Worm (Caenorhabditis elegans) whole organism, L4/young adult: ENCODE results near the gene H04M03.11.

Experiments
- W03F9.2 ChIP-seq: fragments of 150-350 bp; optimal IDR thresholded peaks from 2 replicates; lab custom pipeline; 2014; ENCODE audit warnings: missing biosample characterization, missing genetic modification characterization
- dao-5 ChIP-seq: sonication (generic microtip); optimal IDR thresholded peaks from 2 replicates; lab custom pipeline; 2016; ENCODE audit warnings: missing genotype, missing genetic modification characterization, moderate library complexity, missing compliant biosample characterization
- him-1 ChIP-seq: sonication (generic microtip); optimal IDR thresholded peaks from 2 replicates; lab custom pipeline; 2016; ENCODE audit warnings: missing genotype, missing genetic modification reagents, missing genetic modification characterization, missing compliant biosample characterization

Gene H04M03.11

ce11 chrIV:5884500-5884899 is at the start of gene H04M03.11:
Gene H04M03.11 (minus strand): TSS chrIV:5884600.
- TF ChIP-seq W03F9.2 = no peak
- TF ChIP-seq dao-5 (tag; lab: Kevin White, UChicago) = no peak
- TF ChIP-seq him-1 (tag; lab: Kevin White, UChicago) = no peak

- TF ChIP-seq him-1 (tag; lab: Kevin White, UChicago) (no peak), dao-5 (tag; lab: Kevin White, UChicago) (no peak), W03F9.2 (no peak)
Measured at ce11 chrIV:5934046-5934445, 49.6 kb upstream of the H04M03.11 start, which contains the start of gene H32C10.1. Gene H32C10.1 (plus strand): TSS chrIV:5934346.

- no peak for TF ChIP-seq dao-5 (tag; lab: Kevin White, UChicago)
- no peak for TF ChIP-seq him-1 (tag; lab: Kevin White, UChicago)
- TF ChIP-seq W03F9.2 = no peak
Measured at ce11 chrIV:5930345-5930744, 45.9 kb upstream of the H04M03.11 start, which contains the start of gene lin-33. Gene lin-33 (plus strand): TSS chrIV:5930645.

- no peak for TF ChIP-seq W03F9.2
- TF ChIP-seq him-1 (tag; lab: Kevin White, UChicago) = no peak
- no peak for TF ChIP-seq dao-5 (tag; lab: Kevin White, UChicago)
Measured at ce11 chrIV:5928957-5929356, 44.6 kb upstream of the H04M03.11 start.

- TF ChIP-seq him-1 (tag; lab: Kevin White, UChicago) (no peak), W03F9.2 (no peak), dao-5 (tag; lab: Kevin White, UChicago) (no peak)
Measured at ce11 chrIV:5927805-5928204, 43.4 kb upstream of the H04M03.11 start.

ce11 chrIV:5926643-5927042 is 42.2 kb upstream of the H04M03.11 start:
- no peak for TF ChIP-seq him-1 (tag; lab: Kevin White, UChicago)

- TF ChIP-seq dao-5 (tag; lab: Kevin White, UChicago) = no peak
- TF ChIP-seq him-1 (tag; lab: Kevin White, UChicago) = no peak
- TF ChIP-seq W03F9.2 = no peak
Measured at ce11 chrIV:5924241-5924640, 39.8 kb upstream of the H04M03.11 start.

- TF ChIP-seq him-1 (tag; lab: Kevin White, UChicago) = no peak
- TF ChIP-seq W03F9.2 = no peak
- TF ChIP-seq dao-5 (tag; lab: Kevin White, UChicago) = no peak
Measured at ce11 chrIV:5923112-5923511, 38.7 kb upstream of the H04M03.11 start.

ce11 chrIV:5917026-5917425 is 32.6 kb upstream of the H04M03.11 start, which contains the start of gene dhhc-13:
Gene dhhc-13 (plus strand): TSS chrIV:5917326.
- TF ChIP-seq W03F9.2 = no peak
- TF ChIP-seq dao-5 (tag; lab: Kevin White, UChicago) = no peak

ce11 chrIV:5915152-5915551 is 30.8 kb upstream of the H04M03.11 start:
- no peak for TF ChIP-seq him-1 (tag; lab: Kevin White, UChicago)
- TF ChIP-seq W03F9.2 = no peak
- no peak for TF ChIP-seq dao-5 (tag; lab: Kevin White, UChicago)

- no peak for TF ChIP-seq dao-5 (tag; lab: Kevin White, UChicago)
Measured at ce11 chrIV:5903305-5903778, 18.9 kb upstream of the H04M03.11 start, which contains the start of gene H04M03.12. Gene H04M03.12 (minus strand): TSS chrIV:5903355.

- no peak for TF ChIP-seq him-1 (tag; lab: Kevin White, UChicago)
- TF ChIP-seq W03F9.2 = no peak
- no peak for TF ChIP-seq dao-5 (tag; lab: Kevin White, UChicago)
Measured at ce11 chrIV:5902730-5903129, 18.3 kb upstream of the H04M03.11 start.

ce11 chrIV:5896341-5896740 is 11.9 kb upstream of the H04M03.11 start, which contains the start of gene pck-3:
Gene pck-3 (plus strand): TSS chrIV:5896641.
- TF ChIP-seq dao-5 (tag; lab: Kevin White, UChicago) = no peak
- TF ChIP-seq W03F9.2 = no peak
- no peak for TF ChIP-seq him-1 (tag; lab: Kevin White, UChicago)

- TF ChIP-seq W03F9.2 (no peak), him-1 (tag; lab: Kevin White, UChicago) (no peak), dao-5 (tag; lab: Kevin White, UChicago) (no peak)
Measured at ce11 chrIV:5895190-5895589, 10.8 kb upstream of the H04M03.11 start, which contains the start of gene nspb-6. Gene nspb-6 (plus strand): TSS chrIV:5895490.

ce11 chrIV:5891265-5891664 is 6.9 kb upstream of the H04M03.11 start, which contains the start of gene H04M03.3:
Gene H04M03.3 (plus strand): TSS chrIV:5891565.
- TF ChIP-seq W03F9.2 = no peak
- no peak for TF ChIP-seq him-1 (tag; lab: Kevin White, UChicago)
- no peak for TF ChIP-seq dao-5 (tag; lab: Kevin White, UChicago)
